ENCODE assay signal across 5 fruit fly cellular contexts in the genomic region with DNA sequence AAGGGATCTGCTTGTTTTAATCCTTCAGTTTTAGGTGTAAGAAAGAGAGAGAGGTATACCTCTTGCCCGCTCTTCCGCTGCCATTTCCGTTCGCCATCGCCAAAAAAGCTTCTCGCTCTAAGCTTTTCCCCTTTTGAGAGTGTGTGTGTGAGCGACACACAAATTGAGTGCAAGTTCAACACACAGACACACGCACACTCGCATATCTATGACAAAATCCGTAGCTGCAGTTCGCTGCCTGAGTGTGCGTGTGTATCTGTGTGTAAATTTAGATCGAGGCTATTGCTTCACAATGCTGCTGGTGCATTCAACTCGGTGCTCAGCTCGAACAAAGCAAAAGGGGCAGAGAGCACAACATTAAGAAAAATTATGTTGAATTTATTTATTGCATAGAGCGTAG.
TF ChIP-seq lines count a peak whose summit lies in the region.

No protein-coding gene starts in this region.

- TF ChIP-seq CTCF in whole organism, embryonic (GFP tag; optimal IDR thresholded peaks at IDR 0.05; lab: Kevin White, UChicago), result peak; percentile 61

TF ChIP-seq in whole organism, adult, 20 proteins besides CTCF, POLR2A, EP300 and RAD21:
- TF ChIP-seq CG7045 (GFP tag; optimal IDR thresholded peaks at IDR 0.05; lab: Kevin White, UChicago) (peak; percentile 53), tj (GFP tag; optimal IDR thresholded peaks at IDR 0.05; lab: Kevin White, UChicago) (no peak), CG11617 (GFP tag; optimal IDR thresholded peaks at IDR 0.05; lab: Kevin White, UChicago) (peak; percentile 4), CG7101 (tag; optimal IDR thresholded peaks at IDR 0.05; lab: Kevin White, UChicago) (peak; percentile 45), pad (GFP tag; optimal IDR thresholded peaks at IDR 0.05; lab: Kevin White, UChicago) (peak; percentile 65), kay (GFP tag; lab: Kevin White, UChicago; ENCODE audit: borderline replicate concordance) (no peak), CG12768 (GFP tag; optimal IDR thresholded peaks at IDR 0.05; lab: Kevin White, UChicago) (peak; percentile 0), cic (GFP tag; optimal IDR thresholded peaks at IDR 0.05; lab: Kevin White, UChicago) (peak; percentile 28), Crg-1 (GFP tag; optimal IDR thresholded peaks at IDR 0.05; lab: Kevin White, UChicago) (no peak), CG33017 (tag; optimal IDR thresholded peaks at IDR 0.05; lab: Kevin White, UChicago) (peak; percentile 13), CG5204 (GFP tag; optimal IDR thresholded peaks at IDR 0.05; lab: Kevin White, UChicago) (no peak)
TF ChIP-seq in whole organism, adult: peak in this region for 7.

TF ChIP-seq in whole organism, embryonic, 481 proteins besides CTCF, POLR2A, EP300 and RAD21 (continues in another document):
- TF ChIP-seq caup (GFP tag; optimal IDR thresholded peaks at IDR 0.05; lab: Kevin White, UChicago; ENCODE audit: severe bottlenecking) (peak; percentile 31), Asciz (GFP tag; optimal IDR thresholded peaks at IDR 0.05; lab: Kevin White, UChicago) (peak; percentile 25), odd (GFP tag; optimal IDR thresholded peaks at IDR 0.05; lab: Kevin White, UChicago) (peak; percentile 45), Sox100B (GFP tag; optimal IDR thresholded peaks at IDR 0.05; lab: Kevin White, UChicago) (peak; percentile 6), CG7987 (GFP tag; optimal IDR thresholded peaks at IDR 0.05; lab: Kevin White, UChicago) (peak; percentile 61), Jarid2 (GFP tag; optimal IDR thresholded peaks at IDR 0.05; lab: Kevin White, UChicago) (peak; percentile 14), gem (tag; optimal IDR thresholded peaks at IDR 0.05; lab: Kevin White, UChicago) (no peak), MTF-1 (GFP tag; optimal IDR thresholded peaks at IDR 0.05; lab: Kevin White, UChicago; ENCODE audit: borderline replicate concordance) (peak; percentile 54), CG14965 (GFP tag; optimal IDR thresholded peaks at IDR 0.05; lab: Kevin White, UChicago; ENCODE audit: borderline replicate concordance) (no peak), rib (GFP tag; IDR thresholded peaks at IDR 0.05; lab: Robert Waterston, UW) (peak; percentile 17; the same call in 1 of the 2 replicates), CG3281 (GFP tag; optimal IDR thresholded peaks at IDR 0.05; lab: Kevin White, UChicago) (peak; percentile 23), dmrt99B (tag; optimal IDR thresholded peaks at IDR 0.05; lab: Kevin White, UChicago) (peak; percentile 1), CG1832 (GFP tag; optimal IDR thresholded peaks at IDR 0.05; lab: Kevin White, UChicago) (peak; percentile 3), Deaf1 (tag; optimal IDR thresholded peaks at IDR 0.05; lab: Kevin White, UChicago) (peak; percentile 62), z (GFP tag; IDR thresholded peaks at IDR 0.05; lab: Robert Waterston, UW) (peak; percentile 89), Mad (GFP tag; optimal IDR thresholded peaks at IDR 0.05; lab: Kevin White, UChicago) (no peak), CG30431 (GFP tag; optimal IDR thresholded peaks at IDR 0.05; lab: Kevin White, UChicago) (no peak)

TF ChIP-seq in whole organism, prepupa, 60 proteins besides CTCF, POLR2A, EP300 and RAD21 (continues in another document):
- no peak for TF ChIP-seq lz (GFP tag; optimal IDR thresholded peaks at IDR 0.05; lab: Kevin White, UChicago)
- no peak for TF ChIP-seq Smox (GFP tag; optimal IDR thresholded peaks at IDR 0.05; lab: Kevin White, UChicago)
- TF ChIP-seq CG3919 (GFP tag; optimal IDR thresholded peaks at IDR 0.05; lab: Kevin White, UChicago), result no peak
- 0 out of 3 replicates have a peak, but pooled peaks have one; percentile 26 for TF ChIP-seq eg (GFP tag; IDR thresholded peaks at IDR 0.05; lab: Robert Waterston, UW)
- TF ChIP-seq Gug (GFP tag; IDR thresholded peaks at IDR 0.05; lab: Robert Waterston, UW), result no peak
- no peak for TF ChIP-seq fd85E (GFP tag; optimal IDR thresholded peaks at IDR 0.05; lab: Kevin White, UChicago)
- TF ChIP-seq CG6163 (GFP tag; IDR thresholded peaks at IDR 0.05; lab: Robert Waterston, UW), result 0 out of 3 replicates have a peak, but pooled peaks have one; percentile 22
- peak; percentile 13 for TF ChIP-seq CG6276 (GFP tag; optimal IDR thresholded peaks at IDR 0.05; lab: Kevin White, UChicago)
- TF ChIP-seq dac (GFP tag; optimal IDR thresholded peaks at IDR 0.05; lab: Kevin White, UChicago), result peak; percentile 25
- no peak for TF ChIP-seq CG11902 (GFP tag; optimal IDR thresholded peaks at IDR 0.05; lab: Kevin White, UChicago)
- peak; percentile 40 for TF ChIP-seq CG6854 (GFP tag; optimal IDR thresholded peaks at IDR 0.05; lab: Kevin White, UChicago)
- TF ChIP-seq CG34406 (GFP tag; optimal IDR thresholded peaks at IDR 0.05; lab: Kevin White, UChicago), result no peak
- no peak for TF ChIP-seq Eip75B (GFP tag; optimal IDR thresholded peaks at IDR 0.05; lab: Kevin White, UChicago)
- peak; percentile 55 for TF ChIP-seq vri (GFP tag; optimal IDR thresholded peaks at IDR 0.05; lab: Kevin White, UChicago)
- no peak for TF ChIP-seq net (GFP tag; optimal IDR thresholded peaks at IDR 0.05; lab: Kevin White, UChicago)
- peak; percentile 63 for TF ChIP-seq Eip78C (GFP tag; lab: Kevin White, UChicago)
- TF ChIP-seq CG10669 (GFP tag; optimal IDR thresholded peaks at IDR 0.05; lab: Kevin White, UChicago), result no peak
- peak; percentile 4 for TF ChIP-seq fkh (GFP tag; optimal IDR thresholded peaks at IDR 0.05; lab: Kevin White, UChicago)
- TF ChIP-seq CG11762 (GFP tag; optimal IDR thresholded peaks at IDR 0.05; lab: Kevin White, UChicago; ENCODE audit: insufficient read depth), result no peak
- no peak for TF ChIP-seq CG32006 (GFP tag; optimal IDR thresholded peaks at IDR 0.05; lab: Kevin White, UChicago)

TF ChIP-seq in whole organism, pupa, 21 proteins besides CTCF, POLR2A, EP300 and RAD21:
- TF ChIP-seq CG14655 (GFP tag; optimal IDR thresholded peaks at IDR 0.05; lab: Kevin White, UChicago) (peak; percentile 16), CG12605 (GFP tag; IDR thresholded peaks at IDR 0.05; lab: Robert Waterston, UW) (no peak), CG13204 (GFP tag; optimal IDR thresholded peaks at IDR 0.05; lab: Kevin White, UChicago) (no peak), Snoo (tag; optimal IDR thresholded peaks at IDR 0.05; lab: Kevin White, UChicago) (peak; percentile 7), Pif1B (GFP tag; optimal IDR thresholded peaks at IDR 0.05; lab: Kevin White, UChicago) (no peak), CG17806 (tag; optimal IDR thresholded peaks at IDR 0.05; lab: Kevin White, UChicago) (no peak), D1 (tag; optimal IDR thresholded peaks at IDR 0.05; lab: Kevin White, UChicago) (no peak), fd96Ca (GFP tag; IDR thresholded peaks at IDR 0.05; lab: Robert Waterston, UW) (no peak), CG9948 (tag; optimal IDR thresholded peaks at IDR 0.05; lab: Kevin White, UChicago) (no peak), gl (tag; optimal IDR thresholded peaks at IDR 0.05; lab: Kevin White, UChicago) (no peak), rn (GFP tag; IDR thresholded peaks at IDR 0.05; lab: Robert Waterston, UW) (no peak), EcR (GFP tag; optimal IDR thresholded peaks at IDR 0.05; lab: Kevin White, UChicago) (peak; percentile 90), CG4496 (GFP tag; IDR thresholded peaks at IDR 0.05; lab: Robert Waterston, UW) (peak; percentile 57; the same call in 2 of the 3 replicates), CG8301 (tag; optimal IDR thresholded peaks at IDR 0.05; lab: Kevin White, UChicago) (no peak), CG8159 (tag; optimal IDR thresholded peaks at IDR 0.05; lab: Kevin White, UChicago) (no peak), CG15710 (tag; optimal IDR thresholded peaks at IDR 0.05; lab: Kevin White, UChicago) (no peak), Pif1A (GFP tag; optimal IDR thresholded peaks at IDR 0.05; lab: Kevin White, UChicago) (no peak), CG32121 (GFP tag; IDR thresholded peaks at IDR 0.05; lab: Robert Waterston, UW) (peak; percentile 43; the same call in 1 of the 2 replicates), CG34367 (tag; optimal IDR thresholded peaks at IDR 0.05; lab: Kevin White, UChicago) (no peak), CG10348 (GFP tag; IDR thresholded peaks at IDR 0.05; lab: Robert Waterston, UW) (no peak), Ets98B (GFP tag; IDR thresholded peaks at IDR 0.05; lab: Robert Waterston, UW) (peak; percentile 38; the same call in 1 of the 2 replicates)

TF ChIP-seq in whole organism, wandering third instar larva, 38 proteins besides CTCF, POLR2A, EP300 and RAD21:
- TF ChIP-seq brk (GFP tag; optimal IDR thresholded peaks at IDR 0.05; lab: Kevin White, UChicago), result no peak
- TF ChIP-seq ey (GFP tag; optimal IDR thresholded peaks at IDR 0.05; lab: Kevin White, UChicago), result no peak
- TF ChIP-seq woc (GFP tag; optimal IDR thresholded peaks at IDR 0.05; lab: Kevin White, UChicago), result no peak
- TF ChIP-seq jim (GFP tag; optimal IDR thresholded peaks at IDR 0.05; lab: Kevin White, UChicago), result no peak
- no peak for TF ChIP-seq sage (GFP tag; optimal IDR thresholded peaks at IDR 0.05; lab: Kevin White, UChicago)
- TF ChIP-seq br (GFP tag; optimal IDR thresholded peaks at IDR 0.05; lab: Kevin White, UChicago), result peak; percentile 6
- TF ChIP-seq sv (GFP tag; optimal IDR thresholded peaks at IDR 0.05; lab: Kevin White, UChicago), result no peak
- peak; percentile 36 for TF ChIP-seq rgr (GFP tag; optimal IDR thresholded peaks at IDR 0.05; lab: Kevin White, UChicago)
- no peak for TF ChIP-seq CG9705 (GFP tag; optimal IDR thresholded peaks at IDR 0.05; lab: Kevin White, UChicago)
- TF ChIP-seq HLH106 (tag; optimal IDR thresholded peaks at IDR 0.05; lab: Kevin White, UChicago), result no peak
- no peak for TF ChIP-seq Vsx2 (GFP tag; optimal IDR thresholded peaks at IDR 0.05; lab: Kevin White, UChicago; ENCODE audit: partially characterized antibody)
- no peak for TF ChIP-seq GATAd (GFP tag; optimal IDR thresholded peaks at IDR 0.05; lab: Kevin White, UChicago)
- no peak for TF ChIP-seq Hr78 (GFP tag; optimal IDR thresholded peaks at IDR 0.05; lab: Kevin White, UChicago)
- no peak for TF ChIP-seq CG32264 (GFP tag; optimal IDR thresholded peaks at IDR 0.05; lab: Kevin White, UChicago)
- TF ChIP-seq Sp1 (GFP tag; optimal IDR thresholded peaks at IDR 0.05; lab: Kevin White, UChicago), result peak; percentile 51
- no peak for TF ChIP-seq foxo (GFP tag; optimal IDR thresholded peaks at IDR 0.05; lab: Kevin White, UChicago)
- no peak for TF ChIP-seq Rel (GFP tag; optimal IDR thresholded peaks at IDR 0.05; lab: Kevin White, UChicago)
- peak; percentile 31 for TF ChIP-seq Rel (tag; optimal IDR thresholded peaks at IDR 0.05; lab: Kevin White, UChicago)
- TF ChIP-seq h (GFP tag; optimal IDR thresholded peaks at IDR 0.05; lab: Kevin White, UChicago), result no peak
TF ChIP-seq in whole organism, wandering third instar larva: peak in this region for 4.
